Worm (Caenorhabditis elegans): ENCODE data around the gene Y69A2AR.19.

Y69A2AR.19 gene

ce11 chrIV:2530285-2530684 lies 41.7 kb downstream of the Y69A2AR.19 start:
- TF ChIP-seq nhr-90 (tag; optimal IDR thresholded peaks at IDR 0.05; ENCODE audit: poor library complexity) (no peak), fkh-4 (tag; optimal IDR thresholded peaks at IDR 0.05; ENCODE audit: borderline replicate concordance) (no peak), nhr-237 (tag; optimal IDR thresholded peaks at IDR 0.05) (no peak), fkh-10 (GFP tag; optimal IDR thresholded peaks at IDR 0.05) (no peak), sup-37 (GFP tag; optimal IDR thresholded peaks at IDR 0.05) (no peak), fkh-8 (tag; optimal IDR thresholded peaks at IDR 0.05) (no peak), dsc-1 (tag; optimal IDR thresholded peaks at IDR 0.05) (no peak), jun-1 (tag; optimal IDR thresholded peaks at IDR 0.05) (no peak), unc-30 (tag; optimal IDR thresholded peaks at IDR 0.05) (no peak), ztf-11 (tag; optimal IDR thresholded peaks at IDR 0.05) (no peak), ceh-8 (GFP tag; optimal IDR thresholded peaks at IDR 0.05) (no peak), mep-1 (tag; optimal IDR thresholded peaks at IDR 0.05) (no peak), elt-2 (tag; optimal IDR thresholded peaks at IDR 0.05) (no peak), tbx-2 (tag; optimal IDR thresholded peaks at IDR 0.05) (no peak)

ce11 chrIV:2537741-2538140 lies 49.1 kb downstream of the Y69A2AR.19 start:
- TF ChIP-seq fkh-8 (tag; optimal IDR thresholded peaks at IDR 0.05) (no peak), mep-1 (tag; optimal IDR thresholded peaks at IDR 0.05) (no peak), fkh-4 (tag; optimal IDR thresholded peaks at IDR 0.05; ENCODE audit: borderline replicate concordance) (no peak), blmp-1 (tag; optimal IDR thresholded peaks at IDR 0.05) (no peak), efl-3 (GFP tag; optimal IDR thresholded peaks at IDR 0.05) (no peak), irx-1 (tag; optimal IDR thresholded peaks at IDR 0.05) (no peak), swsn-7 (tag; optimal IDR thresholded peaks at IDR 0.05) (no peak)

ce11 chrIV:2542001-2542400 lies 53.4 kb downstream of the Y69A2AR.19 start, which contains the start of gene sprr-3:
TSS of gene sprr-3 (plus strand) at chrIV:2542301.
- TF ChIP-seq mdl-1 (tag; optimal IDR thresholded peaks at IDR 0.05), result no peak
- TF ChIP-seq pag-3 (tag; optimal IDR thresholded peaks at IDR 0.05; ENCODE audit: borderline replicate concordance, insufficient read depth), result no peak
- no peak for TF ChIP-seq C04F5.9 (tag; optimal IDR thresholded peaks at IDR 0.05)
- TF ChIP-seq hlh-17 (GFP tag; optimal IDR thresholded peaks at IDR 0.05; ENCODE audit: borderline replicate concordance), result no peak
- no peak for TF ChIP-seq nhr-47 (tag; optimal IDR thresholded peaks at IDR 0.05)
- no peak for TF ChIP-seq lin-35 (GFP tag; optimal IDR thresholded peaks at IDR 0.05)
- TF ChIP-seq nhr-76 (tag; optimal IDR thresholded peaks at IDR 0.05), result no peak
- TF ChIP-seq nhr-85 (tag), result no peak
- TF ChIP-seq ces-1 (GFP tag; optimal IDR thresholded peaks at IDR 0.05), result no peak
- TF ChIP-seq egl-27 (tag; optimal IDR thresholded peaks at IDR 0.05), result no peak
- no peak for TF ChIP-seq nhr-237 (tag; optimal IDR thresholded peaks at IDR 0.05)
- TF ChIP-seq jun-1 (tag; optimal IDR thresholded peaks at IDR 0.05), result no peak
- no peak for TF ChIP-seq aha-1 (tag; optimal IDR thresholded peaks at IDR 0.05)
- no peak for TF ChIP-seq pax-3 (tag; optimal IDR thresholded peaks at IDR 0.05)
- TF ChIP-seq Y116A8C.19 (tag; optimal IDR thresholded peaks at IDR 0.05; ENCODE audit: borderline replicate concordance), result no peak
- TF ChIP-seq sptf-1 (tag; optimal IDR thresholded peaks at IDR 0.05), result no peak
- no peak for TF ChIP-seq nhr-84 (tag; optimal IDR thresholded peaks at IDR 0.05)
- no peak for TF ChIP-seq nhr-71 (tag; optimal IDR thresholded peaks at IDR 0.05)
- TF ChIP-seq hpl-2 (GFP tag; optimal IDR thresholded peaks at IDR 0.05), result no peak
- no peak for TF ChIP-seq fos-1 (tag; optimal IDR thresholded peaks at IDR 0.05)

Data from whole organism, L1 larva.